Worm (Caenorhabditis elegans): ENCODE results near the gene hpl-2.

Gene hpl-2

DNA sequence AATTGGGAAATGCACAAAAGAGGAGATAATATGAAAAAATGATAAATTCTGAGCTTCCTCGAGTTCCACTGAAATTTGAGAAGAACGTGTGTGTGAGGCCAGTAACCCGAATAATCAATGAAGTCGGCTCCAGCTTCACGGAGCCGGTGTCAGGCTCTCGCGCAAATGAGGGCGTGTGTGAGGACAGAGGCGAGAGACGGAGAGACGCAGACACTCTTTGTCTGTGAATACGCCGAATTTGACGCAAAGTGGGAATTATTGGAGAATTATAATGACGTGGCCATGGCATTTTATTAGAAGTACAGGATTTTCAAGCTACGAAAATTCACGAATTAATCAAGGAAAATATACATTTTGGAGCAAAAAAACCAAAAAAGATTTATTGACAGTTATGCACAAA, 15.4 kb downstream of the hpl-2 start (continued):
- peak; percentile 8 for TF ChIP-seq skn-1 (tag; optimal IDR thresholded peaks at IDR 0.05)
- TF ChIP-seq ets-5 (GFP tag; IDR thresholded peaks at IDR 0.05), result no peak
- TF ChIP-seq nhr-237 (tag; optimal IDR thresholded peaks at IDR 0.05), result no peak
- TF ChIP-seq nhr-76 (tag; optimal IDR thresholded peaks at IDR 0.05), result no peak
- TF ChIP-seq nhr-47 (tag; optimal IDR thresholded peaks at IDR 0.05), result peak; percentile 71
- peak; percentile 6 for TF ChIP-seq irx-1 (tag; optimal IDR thresholded peaks at IDR 0.05)
- peak; percentile 21 to 70 for TF ChIP-seq lsy-2 (tag; optimal IDR thresholded peaks at IDR 0.05)
- TF ChIP-seq ztf-4 (tag; optimal IDR thresholded peaks at IDR 0.05), result no peak
- TF ChIP-seq unc-86 (tag; optimal IDR thresholded peaks at IDR 0.05), result peak; percentile 52
- peak in 1 of 2 experiments; percentile 24 for TF ChIP-seq mdl-1 (tag; optimal IDR thresholded peaks at IDR 0.05)
- no peak for TF ChIP-seq zag-1 (tag; optimal IDR thresholded peaks at IDR 0.05)
- no peak for TF ChIP-seq nhr-84 (tag; optimal IDR thresholded peaks at IDR 0.05)
- no peak for TF ChIP-seq C04F5.9 (tag; optimal IDR thresholded peaks at IDR 0.05)
- no peak for TF ChIP-seq hlh-17 (GFP tag; optimal IDR thresholded peaks at IDR 0.05; ENCODE audit: borderline replicate concordance)
- no peak for TF ChIP-seq nhr-11 (tag; optimal IDR thresholded peaks at IDR 0.05)
- TF ChIP-seq blmp-1 (tag; optimal IDR thresholded peaks at IDR 0.05), result no peak
- TF ChIP-seq jun-1 (tag; optimal IDR thresholded peaks at IDR 0.05), result peak; percentile 4
- TF ChIP-seq lin-14 (GFP tag; optimal IDR thresholded peaks at IDR 0.05), result peak; percentile 66
- peak; percentile 65 for TF ChIP-seq nhr-71 (tag; optimal IDR thresholded peaks at IDR 0.05)
- no peak for TF ChIP-seq ces-1 (GFP tag; optimal IDR thresholded peaks at IDR 0.05)
- no peak for TF ChIP-seq hlh-4 (tag; optimal IDR thresholded peaks at IDR 0.05)
- TF ChIP-seq lin-15B (tag; optimal IDR thresholded peaks at IDR 0.05), result no peak
- TF ChIP-seq zip-4 (GFP tag; optimal IDR thresholded peaks at IDR 0.05), result no peak
- TF ChIP-seq tbx-2 (tag; optimal IDR thresholded peaks at IDR 0.05), result peak; percentile 57
- TF ChIP-seq sup-37 (GFP tag; optimal IDR thresholded peaks at IDR 0.05), result no peak
- no peak for TF ChIP-seq nhr-19 (GFP tag; conservative IDR thresholded peaks at IDR 0.05)
- TF ChIP-seq nhr-85 (tag), result peak; percentile 70
- no peak for TF ChIP-seq egl-27 (tag; optimal IDR thresholded peaks at IDR 0.05)
- TF ChIP-seq aly-2 (tag; optimal IDR thresholded peaks at IDR 0.05), result no peak
- TF ChIP-seq egl-13 (tag; optimal IDR thresholded peaks at IDR 0.05), result peak; percentile 33
- peak; percentile 39 for TF ChIP-seq ama-1 (optimal IDR thresholded peaks at IDR 0.05)
- TF ChIP-seq isw-1 (GFP tag; IDR thresholded peaks at IDR 0.05), result no peak; the same call in 1 of the 2 replicates
- TF ChIP-seq C16A3.4 (tag; optimal IDR thresholded peaks at IDR 0.05), result no peak
- TF ChIP-seq alr-1 (tag; optimal IDR thresholded peaks at IDR 0.05; ENCODE audit: borderline replicate concordance), result no peak
- no peak for TF ChIP-seq unc-130 (tag; optimal IDR thresholded peaks at IDR 0.05)
- TF ChIP-seq fkh-8 (tag; optimal IDR thresholded peaks at IDR 0.05), result peak; percentile 71
- peak in 2 of 3 experiments; percentile 21 to 60 for TF ChIP-seq ceh-82 (tag; optimal IDR thresholded peaks at IDR 0.05)

DNA sequence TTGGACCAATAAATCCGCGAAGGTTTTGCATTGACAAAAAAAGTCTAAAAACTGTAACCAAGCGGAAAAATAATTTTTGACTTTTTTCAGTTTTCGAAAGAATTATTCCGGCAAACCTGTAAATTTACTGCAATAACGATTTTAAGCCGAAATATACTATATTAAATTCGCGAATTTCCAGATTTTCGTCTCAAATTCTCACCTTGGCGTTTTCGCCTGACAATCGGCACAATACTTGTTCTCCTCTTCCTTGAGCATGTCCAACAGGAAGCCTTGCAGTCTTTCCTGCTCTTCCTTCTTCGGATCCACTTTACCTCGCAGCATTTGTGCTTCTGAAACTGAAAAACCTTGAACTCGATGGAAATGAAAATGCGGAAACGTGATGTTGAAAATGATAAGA, 15.9 kb downstream of the hpl-2 start, which contains the start of gene smap-1:
Gene smap-1 (minus strand): TSS at position 338 of the 400 bp plus-strand sequence.
- TF ChIP-seq efl-1 (optimal IDR thresholded peaks at IDR 0.05), result no peak
- TF ChIP-seq efl-1 (GFP tag; optimal IDR thresholded peaks at IDR 0.05 in 1 of 2), result peak in 1 of 2 experiments; percentile 89
- no peak for TF ChIP-seq tbx-2 (tag; optimal IDR thresholded peaks at IDR 0.05)

ce11 chrIII:10738081-10738480, 17.2 kb downstream of the hpl-2 start:
- TF ChIP-seq unc-130 (tag; optimal IDR thresholded peaks at IDR 0.05) (no peak), unc-86 (tag; optimal IDR thresholded peaks at IDR 0.05) (no peak), xbp-1 (tag; optimal IDR thresholded peaks at IDR 0.05) (no peak), efl-1 (optimal IDR thresholded peaks at IDR 0.05) (no peak), efl-1 (GFP tag; optimal IDR thresholded peaks at IDR 0.05 in 1 of 2) (peak in 1 of 2 experiments; percentile 25), fos-1 (tag; optimal IDR thresholded peaks at IDR 0.05) (no peak), lin-15B (tag; optimal IDR thresholded peaks at IDR 0.05) (no peak), snpc-4 (tag; optimal IDR thresholded peaks at IDR 0.05) (no peak)

Measured in whole organism, L1 larva.